Worm (Caenorhabditis elegans) whole organism, L4 larva: ENCODE measurements around the gene ZK822.9.

Source experiments
- D1046.2 ChIP-seq: fragments of 200-800 bp; sonication (Bioruptor generic); IDR thresholded peaks from 2 replicates; pipeline ENCODE4 v1.3.6; 2022; ENCODE audit warnings: missing genetic modification characterization, missing compliant biosample characterization
- F10B5.3 ChIP-seq: sonication (generic microtip); optimal IDR thresholded peaks from 2 replicates; lab custom pipeline; 2016; ENCODE audit warnings: mild to moderate bottlenecking, missing genetic modification characterization, missing compliant biosample characterization
- F26F4.8 ChIP-seq: fragments of 200-800 bp; sonication (Bioruptor generic); conservative IDR thresholded peaks from 2 replicates; pipeline ENCODE4 v1.3.6; 2022; ENCODE audit warnings: missing genetic modification characterization, missing compliant biosample characterization
- Y105C5A.15 ChIP-seq: fragments of 200-800 bp; sonication (Bioruptor generic); IDR thresholded peaks from 2 replicates; pipeline ENCODE4 v1.3.6; 2022; ENCODE audit warnings: missing genetic modification characterization, missing compliant biosample characterization
- Y5F2A.4 ChIP-seq: fragments of 200-800 bp; sonication (Bioruptor generic); optimal IDR thresholded peaks from 2 replicates; lab custom pipeline; 2018; ENCODE audit warnings: mild to moderate bottlenecking, missing genetic modification characterization, missing compliant biosample characterization
- aha-1 ChIP-seq: fragments of 150-350 bp; peaks from one replicate; lab custom pipeline; 2014; ENCODE audit warnings: missing biosample characterization, missing genetic modification characterization
- arid-1 ChIP-seq: fragments of 200-800 bp; sonication (Bioruptor generic); conservative IDR thresholded peaks from 2 replicates; pipeline ENCODE4 v1.3.6; 2022; ENCODE audit warnings: missing genetic modification reagents, missing genetic modification characterization, missing compliant biosample characterization
- ceh-20 ChIP-seq: fragments of 200-800 bp; sonication (Bioruptor generic); IDR thresholded peaks from 2 replicates; pipeline ENCODE4 v1.3.6; 2022; ENCODE audit warnings: missing genetic modification reagents, missing genetic modification characterization, missing compliant biosample characterization
- ceh-28 ChIP-seq: fragments of 150-350 bp; optimal IDR thresholded peaks from 2 replicates; lab custom pipeline; 2014; ENCODE audit warnings: missing biosample characterization, missing genetic modification reagents, missing genetic modification characterization
- ceh-62 ChIP-seq: sonication (generic microtip); optimal IDR thresholded peaks from 2 replicates; lab custom pipeline; 2017; ENCODE audit warnings: missing biosample characterization, missing genetic modification characterization
- ces-1 ChIP-seq: fragments of 150-350 bp; sonication (generic microtip); optimal IDR thresholded peaks from 4 replicates; lab custom pipeline; 2014; ENCODE audit warnings: missing biosample characterization, missing genetic modification reagents, missing genetic modification characterization
- cey-2 ChIP-seq: sonication (generic microtip); optimal IDR thresholded peaks from 3 replicates; lab custom pipeline; 2017; ENCODE audit warnings: missing genetic modification characterization, mild to moderate bottlenecking, missing compliant biosample characterization, antibody characterized with exemption, borderline replicate concordance; ENCODE audit not compliant: insufficient read depth
- daf-12 ChIP-seq: fragments of 150-350 bp; optimal IDR thresholded peaks from 2 replicates; lab custom pipeline; 2014; ENCODE audit warnings: missing biosample characterization, missing genetic modification reagents, missing genetic modification characterization
- daf-16 ChIP-seq, 3 experiments: sonication (generic microtip); optimal IDR thresholded peaks; 2 replicates each; lab custom pipeline; 2016 to 2017; ENCODE audit warnings: missing genetic modification characterization in 3 of 3, missing genetic modification reagents in 3 of 3, mild to moderate bottlenecking in 2 of 3, missing compliant biosample characterization in 2 of 3, missing biosample characterization in 1 of 3, moderate library complexity in 1 of 3
- dmd-6 ChIP-seq: fragments of 200-800 bp; sonication (Bioruptor generic); IDR thresholded peaks from 2 replicates; pipeline ENCODE4 v1.3.6; 2022; ENCODE audit warnings: missing genetic modification reagents, missing genetic modification characterization, missing compliant biosample characterization
- dmd-9 ChIP-seq: fragments of 200-800 bp; sonication (Bioruptor generic); IDR thresholded peaks from 2 replicates; pipeline ENCODE4 v1.3.6; 2022; ENCODE audit warnings: missing genetic modification reagents, missing genetic modification characterization, missing compliant biosample characterization
- dpl-1 ChIP-seq: fragments of 150-350 bp; optimal IDR thresholded peaks from 2 replicates; lab custom pipeline; 2014; ENCODE audit warnings: missing biosample characterization, missing genetic modification reagents, missing genetic modification characterization
- fkh-10 ChIP-seq: fragments of 150-350 bp; optimal IDR thresholded peaks from 2 replicates; lab custom pipeline; 2014; ENCODE audit warnings: missing biosample characterization, missing genetic modification reagents, missing genetic modification characterization
- hlh-11 ChIP-seq: fragments of 200-800 bp; sonication (Bioruptor generic); optimal IDR thresholded peaks from 2 replicates; lab custom pipeline; 2018; ENCODE audit warnings: mild to moderate bottlenecking, missing genetic modification characterization, missing compliant biosample characterization
- hlh-30 ChIP-seq: sonication (generic microtip); optimal IDR thresholded peaks from 2 replicates; lab custom pipeline; 2017; ENCODE audit warnings: antibody characterized with exemption, mild to moderate bottlenecking, missing genetic modification characterization, missing compliant biosample characterization; ENCODE audit not compliant: insufficient read depth
- jun-1 ChIP-seq: fragments of 150-350 bp; optimal IDR thresholded peaks from 2 replicates; lab custom pipeline; 2014; ENCODE audit warnings: missing biosample characterization, missing genetic modification reagents, missing genetic modification characterization
- lin-1 ChIP-seq: fragments of 200-800 bp; sonication (Bioruptor generic); IDR thresholded peaks from 2 replicates; pipeline ENCODE4 v1.3.6; 2022; ENCODE audit warnings: missing genetic modification reagents, missing genetic modification characterization, missing compliant biosample characterization
- lin-29 ChIP-seq: fragments of 200-800 bp; sonication (Bioruptor generic); IDR thresholded peaks from 2 replicates; pipeline ENCODE4 v1.3.6; 2022; ENCODE audit warnings: missing genetic modification reagents, missing genetic modification characterization, missing compliant biosample characterization
- lin-38 ChIP-seq: fragments of 200-800 bp; sonication (Bioruptor generic); IDR thresholded peaks from 2 replicates; pipeline ENCODE4 v1.3.6; 2022; ENCODE audit warnings: missing genetic modification reagents, missing genetic modification characterization, missing compliant biosample characterization
- lir-3 ChIP-seq: sonication (generic microtip); optimal IDR thresholded peaks from 2 replicates; lab custom pipeline; 2016; ENCODE audit warnings: mild to moderate bottlenecking, missing genetic modification characterization, missing compliant biosample characterization
- lsy-2 ChIP-seq, 2 experiments: fragments of 150-350 bp in 1 of 2; sonication (generic microtip) in 1 of 2; optimal IDR thresholded peaks; 2 replicates each; lab custom pipeline; 2014 to 2017; ENCODE audit warnings: missing biosample characterization in 2 of 2, missing genetic modification characterization in 2 of 2
- madf-5 ChIP-seq, 2 experiments: fragments of 200-800 bp; sonication (Bioruptor generic); IDR thresholded peaks; 2 replicates each; pipeline ENCODE4 v1.3.6; 2022; ENCODE audit warnings: missing compliant biosample characterization in 2 of 2, missing genetic modification characterization in 2 of 2
- mdl-1 ChIP-seq, 2 experiments: fragments of 150-350 bp in 1 of 2; sonication (generic microtip) in 1 of 2; optimal IDR thresholded peaks; 2 replicates each; lab custom pipeline; 2014 to 2017; ENCODE audit warnings: missing biosample characterization in 2 of 2, missing genetic modification characterization in 2 of 2
- mep-1 ChIP-seq: fragments of 150-350 bp; sonication (generic microtip); optimal IDR thresholded peaks from 3 replicates; lab custom pipeline; 2014; ENCODE audit warnings: missing biosample characterization, missing genetic modification characterization
- mxl-3 ChIP-seq: fragments of 200-800 bp; sonication (Bioruptor generic); optimal IDR thresholded peaks from 2 replicates; lab custom pipeline; 2018; ENCODE audit warnings: mild to moderate bottlenecking, missing genetic modification characterization, missing compliant biosample characterization
- nhr-11 ChIP-seq: fragments of 150-350 bp; optimal IDR thresholded peaks from 2 replicates; lab custom pipeline; 2014; ENCODE audit warnings: missing biosample characterization, missing genetic modification characterization
- nhr-28 ChIP-seq: fragments of 150-350 bp; optimal IDR thresholded peaks from 2 replicates; lab custom pipeline; 2014; ENCODE audit warnings: missing biosample characterization, missing genetic modification characterization
- nhr-42 ChIP-seq: fragments of 200-800 bp; sonication (Bioruptor generic); IDR thresholded peaks from 2 replicates; pipeline ENCODE4 v1.3.6; 2022; ENCODE audit warnings: missing genetic modification characterization, missing compliant biosample characterization
- nhr-48 ChIP-seq: sonication (generic microtip); optimal IDR thresholded peaks from 2 replicates; lab custom pipeline; 2016; ENCODE audit warnings: mild to moderate bottlenecking, missing genetic modification characterization, missing compliant biosample characterization
- nhr-77 ChIP-seq: fragments of 150-350 bp; optimal IDR thresholded peaks from 2 replicates; lab custom pipeline; 2014; ENCODE audit warnings: missing biosample characterization, missing genetic modification characterization
- php-3 ChIP-seq: fragments of 200-800 bp; sonication (Bioruptor generic); IDR thresholded peaks from 2 replicates; pipeline ENCODE4 v1.3.6; 2022; ENCODE audit warnings: missing genetic modification reagents, missing genetic modification characterization, missing compliant biosample characterization
- pqm-1 ChIP-seq: sonication (generic microtip); optimal IDR thresholded peaks from 2 replicates; lab custom pipeline; 2017; ENCODE audit warnings: missing biosample characterization, missing genetic modification characterization
- set-16 ChIP-seq: fragments of 200-800 bp; sonication (Bioruptor generic); IDR thresholded peaks from 2 replicates; pipeline ENCODE4 v1.3.6; 2022; ENCODE audit warnings: missing genetic modification reagents, missing genetic modification characterization, missing compliant biosample characterization
- snpc-1.2 ChIP-seq: fragments of 200-800 bp; sonication (Bioruptor generic); IDR thresholded peaks from 2 replicates; pipeline ENCODE4 v1.3.6; 2022; ENCODE audit warnings: missing genetic modification reagents, missing genetic modification characterization, missing compliant biosample characterization
- spr-3 ChIP-seq: fragments of 200-800 bp; sonication (Bioruptor generic); optimal IDR thresholded peaks from 2 replicates; lab custom pipeline; 2018; ENCODE audit warnings: mild to moderate bottlenecking, missing genetic modification characterization, missing compliant biosample characterization
- unc-130 ChIP-seq: sonication (generic microtip); optimal IDR thresholded peaks from 2 replicates; lab custom pipeline; 2016; ENCODE audit warnings: missing genetic modification reagents, missing genetic modification characterization, missing compliant biosample characterization
- unc-39 ChIP-seq: sonication (generic microtip); optimal IDR thresholded peaks from 2 replicates; lab custom pipeline; 2017; ENCODE audit warnings: missing biosample characterization, missing genetic modification characterization
- unc-62 ChIP-seq, 3 experiments: fragments of 150-350 bp in 1 of 3; sonication (generic microtip); optimal IDR thresholded peaks in 2 of 3; peaks in 1 of 3; 1 replicate in 1 of 3; 2 replicates in 2 of 3; lab custom pipeline; 2014 to 2017; ENCODE audit warnings: missing biosample characterization in 3 of 3, missing genetic modification characterization in 3 of 3, missing genetic modification reagents in 3 of 3, missing genotype in 1 of 3
- zag-1 ChIP-seq: fragments of 150-350 bp; optimal IDR thresholded peaks from 2 replicates; lab custom pipeline; 2014; ENCODE audit warnings: missing biosample characterization, missing genetic modification characterization
- zfp-2 ChIP-seq: sonication (generic microtip); optimal IDR thresholded peaks from 2 replicates; lab custom pipeline; 2016; ENCODE audit warnings: mild to moderate bottlenecking, missing genetic modification characterization, missing compliant biosample characterization
- zfp-3 ChIP-seq: fragments of 200-800 bp; sonication (Bioruptor generic); conservative IDR thresholded peaks from 2 replicates; pipeline ENCODE4 v1.3.6; 2022; ENCODE audit warnings: missing genetic modification reagents, missing genetic modification characterization, missing compliant biosample characterization
- zip-2 ChIP-seq: fragments of 150-350 bp; optimal IDR thresholded peaks from 2 replicates; lab custom pipeline; 2014; ENCODE audit warnings: missing biosample characterization, missing genetic modification characterization
- ztf-11 ChIP-seq: fragments of 150-350 bp; optimal IDR thresholded peaks from 2 replicates; lab custom pipeline; 2014; ENCODE audit warnings: missing biosample characterization, missing genetic modification characterization

Gene ZK822.9

DNA sequence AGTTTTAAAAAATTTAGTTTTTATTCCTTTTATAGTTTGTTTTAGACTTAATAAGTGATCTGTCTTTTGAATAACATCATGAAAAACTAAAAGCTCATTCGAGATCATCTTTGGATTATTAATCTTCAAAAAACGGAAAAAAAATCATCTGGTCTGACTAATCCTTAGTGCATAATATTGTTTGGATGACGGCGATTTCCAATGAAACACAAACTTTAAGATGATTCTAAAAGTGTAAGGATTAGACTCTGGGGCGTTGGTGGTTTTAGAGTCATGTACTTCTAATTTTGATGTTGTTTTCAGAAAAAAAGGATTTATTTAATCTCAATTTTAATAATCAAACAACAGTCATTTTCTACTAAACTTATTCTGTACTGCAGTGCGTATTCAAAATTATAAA is 22.4 kb upstream of the ZK822.9 start:
- TF ChIP-seq snpc-1.2 (GFP tag; lab: Robert Waterston, UW) = no peak
- TF ChIP-seq ceh-20 (GFP tag; lab: Robert Waterston, UW) = no peak

DNA sequence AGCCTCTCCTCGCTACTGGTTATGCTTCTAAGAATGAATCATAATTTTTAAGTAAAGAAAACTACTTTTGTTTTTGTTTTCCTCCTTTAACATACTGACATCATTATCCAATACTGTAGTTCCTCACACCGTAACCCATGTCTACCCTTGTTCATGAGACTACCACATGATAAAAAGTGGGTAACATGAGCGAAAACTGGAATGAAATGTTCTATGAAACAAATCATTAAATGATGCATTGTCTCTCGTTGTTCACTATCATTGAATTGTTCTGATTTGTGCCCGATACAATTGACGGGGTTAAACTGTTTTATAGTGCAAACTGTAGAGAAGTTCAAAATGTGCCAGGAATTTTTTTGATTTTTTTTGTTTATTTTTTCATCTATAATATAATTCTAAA is 18.0 kb upstream of the ZK822.9 start:
- TF ChIP-seq unc-62 (GFP tag; optimal IDR thresholded peaks at IDR 0.05 in 1 of 2; lab: Kevin White, UChicago) (peak in 1 of 2 experiments; percentile 85), unc-62 (tag; optimal IDR thresholded peaks at IDR 0.05; lab: Kevin White, UChicago) (no peak), aha-1 (tag; lab: Kevin White, UChicago) (peak; percentile 91), hlh-30 (tag; lab: Kevin White, UChicago) (peak; percentile 85), nhr-28 (tag; lab: Kevin White, UChicago) (peak; percentile 87), unc-130 (GFP tag; lab: Kevin White, UChicago) (no peak), cey-2 (peak; percentile 8), mxl-3 (GFP tag; lab: Kevin White, UChicago) (peak; percentile 41), daf-12 (tag; lab: Kevin White, UChicago) (no peak), set-16 (GFP tag; lab: Robert Waterston, UW) (no peak), ztf-11 (tag; lab: Kevin White, UChicago) (no peak), nhr-48 (tag; lab: Kevin White, UChicago) (peak; percentile 70), F10B5.3 (tag; lab: Kevin White, UChicago) (no peak), lsy-2 (tag; optimal IDR thresholded peaks at IDR 0.05; lab: Kevin White, UChicago) (peak in 1 of 2 experiments; percentile 67), pqm-1 (tag; lab: Kevin White, UChicago) (peak; percentile 24), hlh-11 (tag; lab: Kevin White, UChicago) (peak; percentile 53), zip-2 (tag; lab: Kevin White, UChicago) (no peak), Y5F2A.4 (GFP tag; lab: Kevin White, UChicago) (no peak), zfp-2 (tag; lab: Kevin White, UChicago) (no peak), dmd-6 (GFP tag; lab: Robert Waterston, UW) (peak; percentile 71), mdl-1 (tag; optimal IDR thresholded peaks at IDR 0.05; lab: Kevin White, UChicago) (peak in 1 of 2 experiments; percentile 44)

ce11 chrIV:11899358-11899757 is 16.4 kb upstream of the ZK822.9 start, which contains the start of gene nhr-43:
nhr-43 (plus strand) TSS chrIV:11899590.
- TF ChIP-seq ces-1 (GFP tag; lab: Kevin White, UChicago) (no peak), lin-1 (no peak), madf-5 (GFP tag; IDR thresholded peaks at IDR 0.05; lab: Robert Waterston, UW) (no peak), aha-1 (tag; lab: Kevin White, UChicago) (peak; percentile 8), jun-1 (no peak), zag-1 (tag; lab: Kevin White, UChicago) (no peak), nhr-42 (GFP tag; lab: Robert Waterston, UW) (no peak), lir-3 (tag; lab: Kevin White, UChicago) (no peak), dmd-9 (GFP tag; lab: Robert Waterston, UW) (no peak), zfp-3 (no peak), ceh-28 (no peak), Y105C5A.15 (GFP tag; lab: Robert Waterston, UW) (no peak), dpl-1 (GFP tag; lab: Kevin White, UChicago) (no peak), ceh-62 (tag; lab: Kevin White, UChicago) (no peak), nhr-28 (tag; lab: Kevin White, UChicago) (peak; percentile 42), nhr-77 (tag; lab: Kevin White, UChicago) (no peak), unc-39 (tag; lab: Kevin White, UChicago) (no peak), lin-29 (GFP tag; lab: Robert Waterston, UW) (no peak), daf-16 (GFP tag; optimal IDR thresholded peaks at IDR 0.05; lab: Kevin White, UChicago) (no peak), daf-16 (tag; optimal IDR thresholded peaks at IDR 0.05; lab: Kevin White, UChicago) (no peak), F26F4.8 (GFP tag; lab: Robert Waterston, UW) (no peak), nhr-48 (tag; lab: Kevin White, UChicago) (peak; percentile 68), D1046.2 (GFP tag; lab: Robert Waterston, UW) (no peak), mep-1 (tag; lab: Kevin White, UChicago) (no peak), Y5F2A.4 (GFP tag; lab: Kevin White, UChicago) (no peak), spr-3 (GFP tag; lab: Kevin White, UChicago) (no peak), lin-38 (GFP tag; lab: Robert Waterston, UW) (no peak), php-3 (GFP tag; lab: Robert Waterston, UW) (no peak), nhr-11 (tag; lab: Kevin White, UChicago) (no peak), fkh-10 (GFP tag; lab: Kevin White, UChicago) (no peak), arid-1 (GFP tag; lab: Robert Waterston, UW) (no peak), lsy-2 (tag; optimal IDR thresholded peaks at IDR 0.05; lab: Kevin White, UChicago) (peak in 1 of 2 experiments; percentile 42)
